Worm (Caenorhabditis elegans): ENCODE data around the gene M01H9.4.
A peak's percentile ranks its signal among the peaks of the same experiment; 100 is the strongest.

M01H9.4 gene

ce11 chrIV:4518111-4518510 lies 35.4 kb upstream of the M01H9.4 start:
- TF ChIP-seq snpc-4 (tag; optimal IDR thresholded peaks at IDR 0.05) (no peak), nhr-28 (tag; optimal IDR thresholded peaks at IDR 0.05) (no peak), ham-2 (GFP tag; optimal IDR thresholded peaks at IDR 0.05) (peak; percentile 74), mls-2 (tag; optimal IDR thresholded peaks at IDR 0.05) (no peak), unc-62 (GFP tag; optimal IDR thresholded peaks at IDR 0.05) (peak; percentile 48), elt-3 (tag; optimal IDR thresholded peaks at IDR 0.05) (peak; percentile 90), ztf-11 (tag; optimal IDR thresholded peaks at IDR 0.05) (no peak), zip-8 (tag; optimal IDR thresholded peaks at IDR 0.05) (peak; percentile 65), pha-4 (tag; optimal IDR thresholded peaks at IDR 0.05) (no peak), ces-1 (GFP tag; optimal IDR thresholded peaks at IDR 0.05) (no peak), blmp-1 (tag; optimal IDR thresholded peaks at IDR 0.05) (peak; percentile 82), sptf-1 (tag; optimal IDR thresholded peaks at IDR 0.05) (no peak), elt-1 (tag; optimal IDR thresholded peaks at IDR 0.05; ENCODE audit: borderline replicate concordance, insufficient read depth) (peak; percentile 2)

ce11 chrIV:4517066-4517465 lies 34.4 kb upstream of the M01H9.4 start, which contains the start of gene ZK180.5:
Gene ZK180.5 (minus strand): TSS chrIV:4517166.
- TF ChIP-seq mep-1 (tag; optimal IDR thresholded peaks at IDR 0.05) (no peak), pha-4 (tag; optimal IDR thresholded peaks at IDR 0.05) (no peak), tbx-8 (GFP tag; optimal IDR thresholded peaks at IDR 0.05) (no peak), mab-5 (tag; optimal IDR thresholded peaks at IDR 0.05) (no peak), nhr-28 (tag; optimal IDR thresholded peaks at IDR 0.05) (no peak), ceh-39 (tag; optimal IDR thresholded peaks at IDR 0.05) (no peak), ces-1 (GFP tag; optimal IDR thresholded peaks at IDR 0.05) (no peak), blmp-1 (tag; optimal IDR thresholded peaks at IDR 0.05) (no peak), lsy-2 (tag; optimal IDR thresholded peaks at IDR 0.05) (no peak), lin-13 (tag; optimal IDR thresholded peaks at IDR 0.05) (no peak), nhr-2 (tag; optimal IDR thresholded peaks at IDR 0.05) (no peak), bed-3 (GFP tag; optimal IDR thresholded peaks at IDR 0.05) (no peak), elt-3 (tag; optimal IDR thresholded peaks at IDR 0.05) (no peak), flh-1 (GFP tag; optimal IDR thresholded peaks at IDR 0.05) (no peak), ceh-43 (GFP tag; optimal IDR thresholded peaks at IDR 0.05) (no peak), mls-2 (tag; optimal IDR thresholded peaks at IDR 0.05) (no peak), sem-2 (GFP tag; optimal IDR thresholded peaks at IDR 0.05) (no peak), zip-8 (tag; optimal IDR thresholded peaks at IDR 0.05) (no peak)

ce11 chrIV:4516478-4516877 lies 33.8 kb upstream of the M01H9.4 start:
- TF ChIP-seq ceh-39 (tag; optimal IDR thresholded peaks at IDR 0.05) (no peak), sem-2 (GFP tag; optimal IDR thresholded peaks at IDR 0.05) (no peak), nhr-76 (tag; optimal IDR thresholded peaks at IDR 0.05) (no peak), cnd-1 (tag; optimal IDR thresholded peaks at IDR 0.05) (no peak), nhr-12 (tag; optimal IDR thresholded peaks at IDR 0.05) (no peak), blmp-1 (tag; optimal IDR thresholded peaks at IDR 0.05) (no peak), unc-39 (tag; optimal IDR thresholded peaks at IDR 0.05) (no peak), lsy-2 (tag; optimal IDR thresholded peaks at IDR 0.05) (no peak), flh-1 (GFP tag; optimal IDR thresholded peaks at IDR 0.05) (no peak)

ce11 chrIV:4513269-4513819 lies 30.6 kb upstream of the M01H9.4 start, which contains the start of gene sar-1:
Gene sar-1 (minus strand): TSS chrIV:4513319.
- TF ChIP-seq unc-120 (tag; optimal IDR thresholded peaks at IDR 0.05; ENCODE audit: poor library complexity, severe bottlenecking), result peak; percentile 47
- TF ChIP-seq unc-62 (GFP tag; optimal IDR thresholded peaks at IDR 0.05), result peak; percentile 32
- peak; percentile 69 for TF ChIP-seq pha-4 (tag; optimal IDR thresholded peaks at IDR 0.05)
- peak; percentile 27 for TF ChIP-seq drap-1 (GFP tag; optimal IDR thresholded peaks at IDR 0.05)
- TF ChIP-seq mls-2 (tag; optimal IDR thresholded peaks at IDR 0.05), result no peak
- peak; percentile 14 for TF ChIP-seq lsy-2 (tag; optimal IDR thresholded peaks at IDR 0.05)
- TF ChIP-seq mep-1 (tag; optimal IDR thresholded peaks at IDR 0.05), result peak; percentile 84
- no peak for TF ChIP-seq snpc-4 (tag; optimal IDR thresholded peaks at IDR 0.05)
- peak; percentile 63 for TF ChIP-seq lin-13 (tag; optimal IDR thresholded peaks at IDR 0.05)

ce11 chrIV:4511259-4511890 lies 28.7 kb upstream of the M01H9.4 start, which contains the start of the genes rfth-1 and ZK180.8:
Gene rfth-1 (minus strand): TSS chrIV:4511309.
Gene ZK180.8 (minus strand): TSS chrIV:4511724.
- TF ChIP-seq unc-39 (tag; optimal IDR thresholded peaks at IDR 0.05) (no peak), cnd-1 (tag; optimal IDR thresholded peaks at IDR 0.05) (no peak), unc-62 (GFP tag; optimal IDR thresholded peaks at IDR 0.05) (no peak), mab-5 (tag; optimal IDR thresholded peaks at IDR 0.05) (no peak), lin-13 (tag; optimal IDR thresholded peaks at IDR 0.05) (no peak), lsy-2 (tag; optimal IDR thresholded peaks at IDR 0.05) (no peak), pha-4 (tag; optimal IDR thresholded peaks at IDR 0.05) (no peak), mls-2 (tag; optimal IDR thresholded peaks at IDR 0.05) (no peak), drap-1 (GFP tag; optimal IDR thresholded peaks at IDR 0.05) (no peak), bed-3 (GFP tag; optimal IDR thresholded peaks at IDR 0.05) (no peak), snpc-4 (tag; optimal IDR thresholded peaks at IDR 0.05) (no peak), M03D4.4 (tag; optimal IDR thresholded peaks at IDR 0.05) (no peak), zip-8 (tag; optimal IDR thresholded peaks at IDR 0.05) (no peak), nhr-12 (tag; optimal IDR thresholded peaks at IDR 0.05) (no peak), lin-32 (GFP tag; optimal IDR thresholded peaks at IDR 0.05) (no peak), sem-2 (GFP tag; optimal IDR thresholded peaks at IDR 0.05) (no peak), ceh-43 (GFP tag; optimal IDR thresholded peaks at IDR 0.05) (no peak), flh-1 (GFP tag; optimal IDR thresholded peaks at IDR 0.05) (no peak)
